Fruit fly (Drosophila melanogaster): ENCODE measurements around the gene CycK.
A peak's percentile ranks its signal among the peaks of the same experiment; 100 is the strongest.

The CycK gene

dm6 chr2L:22142696-22143176 is 12.8 kb upstream of the CycK start:
- TF ChIP-seq Eip93F (GFP tag; optimal IDR thresholded peaks at IDR 0.05) (no peak), CG34406 (GFP tag; optimal IDR thresholded peaks at IDR 0.05) (no peak), Smox (GFP tag; optimal IDR thresholded peaks at IDR 0.05) (no peak), CG6792 (GFP tag; optimal IDR thresholded peaks at IDR 0.05) (no peak), CG1621 (tag; optimal IDR thresholded peaks at IDR 0.05) (no peak)

DNA sequence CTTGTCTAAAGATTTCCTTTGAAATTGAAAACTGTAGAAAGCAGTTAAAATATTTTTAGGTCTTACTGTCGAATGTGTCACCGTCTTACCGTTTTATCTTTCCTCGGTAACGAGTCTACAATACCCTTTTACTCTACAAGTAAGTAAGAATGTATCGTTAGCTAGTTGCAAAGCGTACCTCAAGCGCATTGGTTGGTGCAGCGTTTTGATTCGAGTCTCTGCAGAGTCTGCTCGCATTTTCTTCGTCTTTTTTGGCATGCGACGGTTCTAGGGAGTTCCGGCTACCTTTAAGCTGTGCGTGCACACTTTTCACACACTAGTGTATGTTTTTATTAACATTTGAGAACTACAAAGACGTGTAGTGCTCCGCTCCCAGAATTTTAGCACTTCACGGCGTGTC is 10.0 kb upstream of the CycK start:
- TF ChIP-seq fkh (GFP tag; optimal IDR thresholded peaks at IDR 0.05) (peak; percentile 5), Gug (GFP tag; IDR thresholded peaks at IDR 0.05) (no peak)

DNA sequence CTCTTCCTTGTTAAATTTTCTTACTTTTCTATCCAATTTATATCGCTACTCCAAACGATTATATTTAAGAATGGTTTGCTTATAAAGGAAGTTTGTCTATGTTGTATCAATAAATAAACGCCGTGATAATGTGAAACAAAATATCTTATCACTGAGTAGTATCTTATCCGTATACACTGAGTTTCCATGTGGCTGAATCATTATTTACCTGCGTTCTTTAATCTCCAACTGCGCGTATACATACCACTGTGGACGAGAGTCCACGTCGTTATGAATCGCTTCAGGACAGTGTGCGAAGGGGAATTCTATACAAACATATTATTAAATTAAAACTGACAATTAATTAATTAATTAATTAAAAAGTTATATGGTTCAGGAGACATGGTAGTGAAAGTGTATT is 9.4 kb upstream of the CycK start:
- no peak for TF ChIP-seq CG16779 (tag; optimal IDR thresholded peaks at IDR 0.05)
- peak; percentile 14 for TF ChIP-seq esn (GFP tag; optimal IDR thresholded peaks at IDR 0.05)
- peak; percentile 27 for TF ChIP-seq fkh (GFP tag; optimal IDR thresholded peaks at IDR 0.05)
- peak; percentile 37 for TF ChIP-seq Eip93F (GFP tag; optimal IDR thresholded peaks at IDR 0.05)
- TF ChIP-seq Sox15 (GFP tag; optimal IDR thresholded peaks at IDR 0.05): no peak
- peak; percentile 65 for TF ChIP-seq svp (GFP tag)

DNA sequence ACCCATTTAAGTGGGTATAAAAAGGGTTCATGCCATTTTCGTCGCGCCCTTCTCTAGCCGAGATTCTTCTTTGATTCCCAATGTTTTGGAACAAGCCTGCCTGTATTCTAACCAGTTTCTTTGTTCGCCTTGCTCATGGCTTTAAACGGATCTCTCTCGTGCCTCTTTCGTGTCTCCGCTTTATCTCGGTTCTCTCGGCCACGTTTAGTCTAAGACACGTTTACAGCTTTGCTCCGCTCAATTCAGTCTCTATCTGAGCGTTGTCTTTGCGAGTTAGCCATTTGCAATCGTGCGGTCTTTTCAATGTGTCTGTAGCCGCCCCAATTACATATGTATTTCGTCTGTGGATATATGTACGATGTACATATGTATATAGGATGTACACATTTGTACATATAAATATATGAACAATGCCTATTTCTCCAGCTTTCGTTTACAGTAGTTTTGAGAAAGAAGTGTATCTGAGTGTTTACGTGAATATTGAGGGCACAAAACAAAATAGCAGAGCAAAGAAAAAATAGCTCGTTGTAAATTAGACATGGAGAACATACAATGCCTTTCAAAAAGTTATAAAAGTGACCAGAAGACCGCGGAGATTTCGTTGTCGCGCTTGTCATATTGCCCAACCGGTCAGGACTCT is 4.3 kb upstream of the CycK start:
- TF ChIP-seq dac (GFP tag; optimal IDR thresholded peaks at IDR 0.05) (no peak), CG4318 (GFP tag; optimal IDR thresholded peaks at IDR 0.05) (no peak), CG6276 (GFP tag; optimal IDR thresholded peaks at IDR 0.05) (peak; percentile 20), CG8319 (GFP tag; optimal IDR thresholded peaks at IDR 0.05) (no peak), svp (GFP tag) (no peak), Lpt (GFP tag; optimal IDR thresholded peaks at IDR 0.05) (no peak), CG8632 (GFP tag; optimal IDR thresholded peaks at IDR 0.05) (no peak), Eip78C (GFP tag) (peak; percentile 76), CG3919 (GFP tag; optimal IDR thresholded peaks at IDR 0.05) (no peak), CG3032 (tag; optimal IDR thresholded peaks at IDR 0.05) (no peak), achi (GFP tag; optimal IDR thresholded peaks at IDR 0.05) (no peak), Hr39 (GFP tag; optimal IDR thresholded peaks at IDR 0.05) (no peak), CG6854 (GFP tag; optimal IDR thresholded peaks at IDR 0.05) (peak; percentile 3), Hr4 (GFP tag; optimal IDR thresholded peaks at IDR 0.05) (no peak), salr (GFP tag; optimal IDR thresholded peaks at IDR 0.05) (no peak), CG7368 (GFP tag; optimal IDR thresholded peaks at IDR 0.05) (no peak), CG1621 (tag; optimal IDR thresholded peaks at IDR 0.05) (no peak), CG11294 (GFP tag; IDR thresholded peaks at IDR 0.05) (no peak), cyc (GFP tag; optimal IDR thresholded peaks at IDR 0.05) (no peak), eg (GFP tag; IDR thresholded peaks at IDR 0.05) (no peak), Sox14 (GFP tag; optimal IDR thresholded peaks at IDR 0.05) (peak; percentile 84), Sox15 (GFP tag; optimal IDR thresholded peaks at IDR 0.05) (no peak), CG34406 (GFP tag; optimal IDR thresholded peaks at IDR 0.05) (no peak), net (GFP tag; optimal IDR thresholded peaks at IDR 0.05) (no peak), Smox (GFP tag; optimal IDR thresholded peaks at IDR 0.05) (no peak), CG15336 (GFP tag; IDR thresholded peaks at IDR 0.05) (peak; percentile 49; the same call in 1 of the 2 replicates), CG16779 (tag; optimal IDR thresholded peaks at IDR 0.05) (no peak), ss (GFP tag; optimal IDR thresholded peaks at IDR 0.05) (peak in 1 of 2 experiments; percentile 55), CG11762 (GFP tag; optimal IDR thresholded peaks at IDR 0.05; ENCODE audit: insufficient read depth) (no peak), Eip93F (GFP tag; optimal IDR thresholded peaks at IDR 0.05) (no peak), vri (GFP tag; optimal IDR thresholded peaks at IDR 0.05) (peak; percentile 24), Sox102F (GFP tag; optimal IDR thresholded peaks at IDR 0.05) (peak; percentile 45), CG32006 (GFP tag; optimal IDR thresholded peaks at IDR 0.05) (no peak), CG11902 (GFP tag; optimal IDR thresholded peaks at IDR 0.05) (no peak), CG6808 (GFP tag; optimal IDR thresholded peaks at IDR 0.05) (peak; percentile 20), CG8119 (GFP tag; IDR thresholded peaks at IDR 0.05) (peak; percentile 52; the same call in 1 of the 3 replicates), Eip75B (GFP tag; optimal IDR thresholded peaks at IDR 0.05) (no peak), Ets21C (GFP tag; optimal IDR thresholded peaks at IDR 0.05) (no peak), CG9139 (GFP tag; optimal IDR thresholded peaks at IDR 0.05) (peak; percentile 18), dsx (GFP tag; optimal IDR thresholded peaks at IDR 0.05; ENCODE audit: poor library complexity, severe bottlenecking) (no peak)

Data from whole organism, prepupa.